Fruit fly (Drosophila melanogaster) whole organism, embryonic: ENCODE measurements around the gene Cht5.
A peak's percentile ranks its signal among the peaks of the same experiment; 100 is the strongest.

Experiments
- Atf6 ChIP-seq: fragments of 200-800 bp; sonication (Bioruptor generic); IDR thresholded peaks from 2 replicates; pipeline ENCODE4 v1.3.6; 2022; ENCODE audit warnings: missing biosample characterization, missing genetic modification characterization
- CG11456 ChIP-seq: fragments of 200-800 bp; sonication (Bioruptor generic); IDR thresholded peaks from 3 replicates; pipeline ENCODE4 v1.3.6; 2022; ENCODE audit warnings: missing biosample characterization, missing genetic modification characterization
- CG12391 ChIP-seq: fragments of 200-800 bp; sonication (Bioruptor generic); optimal IDR thresholded peaks from 3 replicates; lab custom pipeline; 2018; ENCODE audit warnings: missing biosample characterization, mild to moderate bottlenecking, missing genetic modification characterization, moderate library complexity
- CG15696 ChIP-seq: fragments of 200-800 bp; sonication (Bioruptor generic); optimal IDR thresholded peaks from 2 replicates; lab custom pipeline; 2019; ENCODE audit warnings: missing biosample characterization, mild to moderate bottlenecking, missing genetic modification characterization, moderate library complexity
- CG1602 ChIP-seq: fragments of 200-800 bp; sonication (Bioruptor generic); optimal IDR thresholded peaks from 3 replicates; lab custom pipeline; 2016; ENCODE audit warnings: missing biosample characterization, missing genetic modification characterization
- CG17359 ChIP-seq: fragments of 200-800 bp; sonication (Bioruptor generic); optimal IDR thresholded peaks from 3 replicates; lab custom pipeline; 2018; ENCODE audit warnings: missing biosample characterization, mild to moderate bottlenecking, missing genetic modification characterization, moderate library complexity
- CG17829 ChIP-seq: fragments of 200-800 bp; optimal IDR thresholded peaks from 2 replicates; lab custom pipeline; 2019; ENCODE audit warnings: missing biosample characterization, mild to moderate bottlenecking, missing genetic modification characterization, moderate library complexity
- CG1792 ChIP-seq: fragments of 200-800 bp; sonication (Bioruptor generic); optimal IDR thresholded peaks from 2 replicates; lab custom pipeline; 2016; ENCODE audit warnings: missing biosample characterization, missing genetic modification characterization
- CG18011 ChIP-seq: fragments of 200-800 bp; sonication (Bioruptor generic); optimal IDR thresholded peaks from 2 replicates; lab custom pipeline; 2017; ENCODE audit warnings: missing biosample characterization, missing genetic modification characterization, mild to moderate bottlenecking, moderate library complexity, missing genotype
- CG18619 ChIP-seq: fragments of 200-800 bp; sonication (Bioruptor generic); optimal IDR thresholded peaks from 3 replicates; lab custom pipeline; 2017; ENCODE audit warnings: missing biosample characterization, mild to moderate bottlenecking, missing genetic modification characterization
- CG4328 ChIP-seq: fragments of 200-800 bp; sonication (Bioruptor generic); optimal IDR thresholded peaks from 3 replicates; lab custom pipeline; 2017; ENCODE audit warnings: missing biosample characterization, missing genetic modification reagents, missing genetic modification characterization
- CG4424 ChIP-seq: fragments of 200-800 bp; sonication (Bioruptor generic); optimal IDR thresholded peaks from 3 replicates; lab custom pipeline; 2016; ENCODE audit warnings: missing biosample characterization, missing genetic modification characterization
- CG8359 ChIP-seq: fragments of 200-800 bp; sonication (Bioruptor generic); optimal IDR thresholded peaks from 2 replicates; lab custom pipeline; 2017; ENCODE audit warnings: missing biosample characterization, mild to moderate bottlenecking, missing genetic modification characterization, borderline replicate concordance
- CG9609 ChIP-seq: fragments of 200-800 bp; sonication (Bioruptor generic); optimal IDR thresholded peaks from 3 replicates; lab custom pipeline; 2016; ENCODE audit warnings: missing biosample characterization, missing genetic modification characterization
- Chrac-16 ChIP-seq: fragments of 200-800 bp; sonication (Bioruptor generic); optimal IDR thresholded peaks from 3 replicates; lab custom pipeline; 2016; ENCODE audit warnings: missing biosample characterization, missing genetic modification characterization
- CkIIα-i1 ChIP-seq: fragments of 200-800 bp; sonication (Bioruptor generic); IDR thresholded peaks from 2 replicates; pipeline ENCODE4 v1.3.6; 2022; ENCODE audit warnings: missing biosample characterization, missing genetic modification characterization
- Dip2 ChIP-seq: fragments of 200-800 bp; sonication (Bioruptor generic); IDR thresholded peaks from 2 replicates; pipeline ENCODE4 v1.3.6; 2022; ENCODE audit warnings: missing biosample characterization, missing genetic modification characterization
- HmgD ChIP-seq: fragments of 200-800 bp; sonication (Bioruptor generic); optimal IDR thresholded peaks from 3 replicates; lab custom pipeline; 2016; ENCODE audit warnings: missing biosample characterization, missing genetic modification characterization
- Hmx ChIP-seq: fragments of 200-800 bp; sonication (Bioruptor generic); optimal IDR thresholded peaks from 2 replicates; lab custom pipeline; 2016; ENCODE audit warnings: missing biosample characterization, missing genetic modification characterization
- MTF-1 ChIP-seq: fragments of 200-800 bp; sonication (Bioruptor generic); optimal IDR thresholded peaks from 2 replicates; lab custom pipeline; 2018; ENCODE audit warnings: missing biosample characterization, mild to moderate bottlenecking, missing genetic modification characterization, borderline replicate concordance
- Meics ChIP-seq: fragments of 200-800 bp; sonication (Bioruptor generic); optimal IDR thresholded peaks from 2 replicates; lab custom pipeline; 2017; ENCODE audit warnings: missing biosample characterization, mild to moderate bottlenecking, missing genetic modification characterization
- Mes4 ChIP-seq: fragments of 200-800 bp; sonication (Bioruptor generic); optimal IDR thresholded peaks from 2 replicates; lab custom pipeline; 2016; ENCODE audit warnings: missing biosample characterization, missing genetic modification characterization
- Oli ChIP-seq: fragments of 200-800 bp; sonication (Bioruptor generic); optimal IDR thresholded peaks from 2 replicates; lab custom pipeline; 2018; ENCODE audit warnings: missing biosample characterization, mild to moderate bottlenecking, missing genetic modification characterization, moderate library complexity
- Ptx1 ChIP-seq: fragments of 200-800 bp; sonication (Bioruptor generic); IDR thresholded peaks from 2 replicates; pipeline ENCODE4 v1.3.6; 2022; ENCODE audit warnings: missing biosample characterization, missing genetic modification characterization
- Rfx ChIP-seq: fragments of 200-800 bp; sonication (Bioruptor generic); IDR thresholded peaks from 2 replicates; pipeline ENCODE4 v1.3.6; 2022; ENCODE audit warnings: missing biosample characterization, missing genetic modification characterization
- TFAM ChIP-seq: fragments of 200-800 bp; sonication (Bioruptor generic); optimal IDR thresholded peaks from 2 replicates; lab custom pipeline; 2017; ENCODE audit warnings: missing biosample characterization, missing genetic modification characterization, inconsistent platforms
- ab ChIP-seq: fragments of 200-800 bp; sonication (Bioruptor generic); optimal IDR thresholded peaks from 2 replicates; lab custom pipeline; 2016; ENCODE audit warnings: missing biosample characterization, missing genetic modification characterization
- bab2 ChIP-seq: fragments of 200-800 bp; sonication (Bioruptor generic); optimal IDR thresholded peaks from 2 replicates; lab custom pipeline; 2016; ENCODE audit warnings: missing biosample characterization, missing genetic modification characterization
- btn ChIP-seq: fragments of 200-800 bp; sonication (Bioruptor generic); optimal IDR thresholded peaks from 2 replicates; lab custom pipeline; 2016; ENCODE audit warnings: missing biosample characterization, missing genetic modification characterization
- ci ChIP-seq: fragments of 200-800 bp; sonication (Bioruptor generic); IDR thresholded peaks from 3 replicates; pipeline ENCODE4 v1.3.6; 2022; ENCODE audit warnings: missing biosample characterization, missing genetic modification characterization
- croc ChIP-seq: fragments of 200-800 bp; sonication (Bioruptor generic); conservative IDR thresholded peaks from 3 replicates; pipeline ENCODE4 v1.3.6; 2022; ENCODE audit warnings: missing biosample characterization, missing genetic modification characterization
- dysf ChIP-seq: fragments of 200-800 bp; sonication (Bioruptor generic); IDR thresholded peaks from 3 replicates; pipeline ENCODE4 v1.3.6; 2022; ENCODE audit warnings: missing biosample characterization, missing genetic modification characterization
- ems ChIP-seq: fragments of 200-800 bp; sonication (Bioruptor generic); optimal IDR thresholded peaks from 3 replicates; lab custom pipeline; 2016; ENCODE audit warnings: missing biosample characterization, missing genetic modification characterization
- fru ChIP-seq: fragments of >200 bp; optimal IDR thresholded peaks from 2 replicates; lab custom pipeline; 2017
- fu2 ChIP-seq: fragments of 200-800 bp; sonication (Bioruptor generic); optimal IDR thresholded peaks from 2 replicates; lab custom pipeline; 2016; ENCODE audit warnings: missing biosample characterization, missing genetic modification characterization
- grau ChIP-seq: fragments of 200-800 bp; optimal IDR thresholded peaks from 3 replicates; lab custom pipeline; 2019; ENCODE audit warnings: missing biosample characterization, mild to moderate bottlenecking, missing genetic modification characterization, moderate library complexity
- gsb-n ChIP-seq: fragments of 200-800 bp; sonication (Bioruptor generic); optimal IDR thresholded peaks from 3 replicates; lab custom pipeline; 2018; ENCODE audit warnings: missing biosample characterization, mild to moderate bottlenecking, missing genetic modification characterization
- gt ChIP-seq: fragments of 200-800 bp; sonication (Bioruptor generic); IDR thresholded peaks from 2 replicates; pipeline ENCODE4 v1.3.6; 2022; ENCODE audit warnings: missing biosample characterization, missing genetic modification characterization
- ind ChIP-seq: fragments of 200-800 bp; sonication (Bioruptor generic); optimal IDR thresholded peaks from 3 replicates; lab custom pipeline; 2016; ENCODE audit warnings: missing biosample characterization, missing genetic modification characterization
- inv ChIP-seq: fragments of 200-800 bp; sonication (Bioruptor generic); IDR thresholded peaks from 2 replicates; pipeline ENCODE4 v1.3.6; 2022; ENCODE audit warnings: missing biosample characterization, missing genetic modification characterization; ENCODE audit not compliant: partially characterized antibody
- klu ChIP-seq: fragments of 200-800 bp; sonication (Bioruptor generic); IDR thresholded peaks from 2 replicates; pipeline ENCODE4 v1.3.6; 2022; ENCODE audit warnings: missing biosample characterization, missing genetic modification characterization
- nom ChIP-seq: fragments of 200-800 bp; sonication (Bioruptor generic); optimal IDR thresholded peaks from 2 replicates; lab custom pipeline; 2017; ENCODE audit warnings: missing biosample characterization, missing genetic modification characterization, mild to moderate bottlenecking, moderate library complexity, missing genetic modification reagents
- org-1 ChIP-seq: fragments of 200-800 bp; sonication (Bioruptor generic); optimal IDR thresholded peaks from 2 replicates; lab custom pipeline; 2017; ENCODE audit warnings: missing biosample characterization, missing genetic modification characterization
- pnt ChIP-seq: fragments of 200-800 bp; sonication (Bioruptor generic); optimal IDR thresholded peaks from 3 replicates; lab custom pipeline; 2016; ENCODE audit warnings: missing biosample characterization, missing genetic modification characterization
- prd ChIP-seq, 3 experiments: fragments of >200 bp in 2 of 3; fragments of 200-800 bp in 1 of 3; sonication (Bioruptor generic) in 1 of 3; optimal IDR thresholded peaks in 2 of 3; IDR thresholded peaks in 1 of 3; 2 replicates in 2 of 3; 3 replicates in 1 of 3; pipeline versions ENCODE4 v1.3.6 to Lab custom; 2017 to 2022; ENCODE audit warnings: missing biosample characterization in 1 of 3, missing genetic modification characterization in 1 of 3
- stc ChIP-seq: fragments of 200-800 bp; sonication (Bioruptor generic); IDR thresholded peaks from 2 replicates; pipeline ENCODE4 v1.3.6; 2022; ENCODE audit warnings: missing biosample characterization, missing genetic modification characterization
- tin ChIP-seq: fragments of 200-800 bp; sonication (Bioruptor generic); optimal IDR thresholded peaks from 3 replicates; lab custom pipeline; 2016; ENCODE audit warnings: missing biosample characterization, missing genetic modification characterization
- trh ChIP-seq: fragments of 200-800 bp; sonication (Bioruptor generic); optimal IDR thresholded peaks from 2 replicates; lab custom pipeline; 2016; ENCODE audit warnings: missing biosample characterization, missing genetic modification characterization
- tx ChIP-seq: fragments of 200-800 bp; sonication (Bioruptor generic); optimal IDR thresholded peaks from 2 replicates; lab custom pipeline; 2016; ENCODE audit warnings: missing biosample characterization, missing genetic modification characterization
- z ChIP-seq: fragments of 200-800 bp; sonication (Bioruptor generic); IDR thresholded peaks from 3 replicates; pipeline ENCODE4 v1.3.6; 2022; ENCODE audit warnings: missing biosample characterization, missing genetic modification characterization
- zen ChIP-seq: fragments of 200-800 bp; sonication (Bioruptor generic); optimal IDR thresholded peaks from 3 replicates; lab custom pipeline; 2018; ENCODE audit warnings: missing biosample characterization, mild to moderate bottlenecking, missing genetic modification characterization, moderate library complexity

The Cht5 gene

dm6 chr3R:13800430-13800848, 33.1 kb downstream of the Cht5 start (continued):
- TF ChIP-seq CG1602 (GFP tag; lab: Kevin White, UChicago) (peak; percentile 81), CG18619 (GFP tag; lab: Kevin White, UChicago) (peak; percentile 88), gt (peak; percentile 77; the same call in 1 of the 2 replicates), CG4328 (peak; percentile 92), Atf6 (peak; percentile 96), CG17829 (tag; lab: Kevin White, UChicago) (peak; percentile 77), org-1 (GFP tag; lab: Kevin White, UChicago) (peak; percentile 87), MTF-1 (GFP tag; lab: Kevin White, UChicago) (peak; percentile 67), fu2 (GFP tag; lab: Kevin White, UChicago) (no peak), inv (GFP tag; lab: Robert Waterston, UW) (peak; percentile 23; the same call in 1 of the 2 replicates), trh (GFP tag; lab: Kevin White, UChicago) (peak; percentile 48), grau (tag; lab: Kevin White, UChicago) (peak; percentile 72), pnt (GFP tag; lab: Kevin White, UChicago) (peak; percentile 25), klu (GFP tag; lab: Robert Waterston, UW) (peak; percentile 75), prd (optimal IDR thresholded peaks at IDR 0.05; lab: Kevin White, UChicago) (no peak), prd (GFP tag; IDR thresholded peaks at IDR 0.05; lab: Robert Waterston, UW) (peak; percentile 94), z (GFP tag; lab: Robert Waterston, UW) (0 out of 3 replicates have a peak, but pooled peaks have one; percentile 35), Oli (tag; lab: Kevin White, UChicago) (peak; percentile 90), tin (GFP tag; lab: Kevin White, UChicago) (peak; percentile 92), CkIIα-i1 (GFP tag; lab: Robert Waterston, UW) (peak; percentile 63; the same call in 1 of the 2 replicates), CG1792 (no peak), croc (GFP tag; lab: Robert Waterston, UW) (peak; percentile 80), ems (GFP tag; lab: Kevin White, UChicago) (peak; percentile 59), ci (GFP tag; lab: Robert Waterston, UW) (peak; percentile 98), Mes4 (peak; percentile 16), Ptx1 (GFP tag; lab: Robert Waterston, UW) (peak; percentile 94), CG18011 (peak; percentile 63), bab2 (peak; percentile 68), Meics (peak; percentile 91), CG4424 (GFP tag; lab: Kevin White, UChicago) (peak; percentile 86), dysf (GFP tag; lab: Robert Waterston, UW) (peak; percentile 95), CG17359 (peak; percentile 91), stc (peak; percentile 92), Rfx (GFP tag; lab: Robert Waterston, UW) (peak; percentile 92), HmgD (GFP tag; lab: Kevin White, UChicago) (no peak), ab (GFP tag; lab: Kevin White, UChicago) (no peak), zen (tag; lab: Kevin White, UChicago) (peak; percentile 78), gsb-n (tag; lab: Kevin White, UChicago) (peak; percentile 85), CG8359 (peak; percentile 62), fru (lab: Kevin White, UChicago) (no peak), nom (peak; percentile 54), btn (GFP tag; lab: Kevin White, UChicago) (no peak), Dip2 (GFP tag; lab: Robert Waterston, UW) (no peak), CG9609 (GFP tag; lab: Kevin White, UChicago) (peak; percentile 22), tx (GFP tag; lab: Kevin White, UChicago) (peak; percentile 41), ind (GFP tag; lab: Kevin White, UChicago) (peak; percentile 79), CG11456 (GFP tag; lab: Robert Waterston, UW) (peak; percentile 91), Chrac-16 (GFP tag; lab: Kevin White, UChicago) (peak; percentile 79), TFAM (GFP tag; lab: Kevin White, UChicago) (peak; percentile 23), CG12391 (tag; lab: Kevin White, UChicago) (peak; percentile 93), CG15696 (tag; lab: Kevin White, UChicago) (peak; percentile 88), Hmx (GFP tag; lab: Kevin White, UChicago) (peak; percentile 39)
